Worm (Caenorhabditis elegans) whole organism, L4 larva: ENCODE measurements around the gene lin-52.

Experiments
- F10B5.3 ChIP-seq: sonication (generic microtip); optimal IDR thresholded peaks from 2 replicates; lab custom pipeline; 2016; ENCODE audit warnings: mild to moderate bottlenecking, missing genetic modification characterization, missing compliant biosample characterization
- F26F4.8 ChIP-seq: fragments of 200-800 bp; sonication (Bioruptor generic); conservative IDR thresholded peaks from 2 replicates; pipeline ENCODE4 v1.3.6; 2022; ENCODE audit warnings: missing genetic modification characterization, missing compliant biosample characterization
- R02D3.7 ChIP-seq: fragments of 150-350 bp; sonication (generic microtip); optimal IDR thresholded peaks from 3 replicates; lab custom pipeline; 2014; ENCODE audit warnings: missing biosample characterization, missing genetic modification characterization
- Y105C5A.15 ChIP-seq: fragments of 200-800 bp; sonication (Bioruptor generic); IDR thresholded peaks from 2 replicates; pipeline ENCODE4 v1.3.6; 2022; ENCODE audit warnings: missing genetic modification characterization, missing compliant biosample characterization
- Y5F2A.4 ChIP-seq: fragments of 200-800 bp; sonication (Bioruptor generic); optimal IDR thresholded peaks from 2 replicates; lab custom pipeline; 2018; ENCODE audit warnings: mild to moderate bottlenecking, missing genetic modification characterization, missing compliant biosample characterization
- aha-1 ChIP-seq: fragments of 150-350 bp; peaks from one replicate; lab custom pipeline; 2014; ENCODE audit warnings: missing biosample characterization, missing genetic modification characterization
- aly-2 ChIP-seq: sonication (generic microtip); optimal IDR thresholded peaks from 2 replicates; lab custom pipeline; 2018; ENCODE audit warnings: missing biosample characterization, missing genetic modification characterization
- attf-4 ChIP-seq: sonication (generic microtip); optimal IDR thresholded peaks from 3 replicates; lab custom pipeline; 2017; ENCODE audit warnings: missing biosample characterization, missing genetic modification characterization
- ceh-20 ChIP-seq: fragments of 200-800 bp; sonication (Bioruptor generic); IDR thresholded peaks from 2 replicates; pipeline ENCODE4 v1.3.6; 2022; ENCODE audit warnings: missing genetic modification reagents, missing genetic modification characterization, missing compliant biosample characterization
- ceh-28 ChIP-seq: fragments of 150-350 bp; optimal IDR thresholded peaks from 2 replicates; lab custom pipeline; 2014; ENCODE audit warnings: missing biosample characterization, missing genetic modification reagents, missing genetic modification characterization
- ceh-44 ChIP-seq: fragments of 200-800 bp; sonication (Bioruptor generic); IDR thresholded peaks from 2 replicates; pipeline ENCODE4 v1.3.6; 2022; ENCODE audit warnings: missing genetic modification reagents, missing genetic modification characterization, missing compliant biosample characterization
- ctbp-1 ChIP-seq: fragments of 200-800 bp; sonication (Bioruptor generic); IDR thresholded peaks from 2 replicates; pipeline ENCODE4 v1.3.6; 2022; ENCODE audit warnings: missing genetic modification reagents, missing genetic modification characterization, missing compliant biosample characterization
- daf-16 ChIP-seq, 3 experiments: sonication (generic microtip); optimal IDR thresholded peaks; 2 replicates each; lab custom pipeline; 2016 to 2017; ENCODE audit warnings: missing genetic modification characterization in 3 of 3, missing genetic modification reagents in 3 of 3, mild to moderate bottlenecking in 2 of 3, missing compliant biosample characterization in 2 of 3, missing biosample characterization in 1 of 3, moderate library complexity in 1 of 3
- dmd-8 ChIP-seq: fragments of 200-800 bp; sonication (Bioruptor generic); IDR thresholded peaks from 2 replicates; pipeline ENCODE4 v1.3.6; 2022; ENCODE audit warnings: missing genetic modification characterization, missing compliant biosample characterization
- dve-1 ChIP-seq: sonication (generic microtip); optimal IDR thresholded peaks from 2 replicates; lab custom pipeline; 2017; ENCODE audit warnings: antibody characterized with exemption, mild to moderate bottlenecking, missing genetic modification characterization, missing compliant biosample characterization; ENCODE audit not compliant: insufficient read depth
- egl-43 ChIP-seq: fragments of 200-800 bp; sonication (Bioruptor generic); IDR thresholded peaks from 2 replicates; pipeline ENCODE4 v1.3.6; 2022; ENCODE audit warnings: missing genetic modification reagents, missing genetic modification characterization, missing compliant biosample characterization
- fkh-10 ChIP-seq: fragments of 150-350 bp; optimal IDR thresholded peaks from 2 replicates; lab custom pipeline; 2014; ENCODE audit warnings: missing biosample characterization, missing genetic modification reagents, missing genetic modification characterization
- fos-1 ChIP-seq: fragments of 150-350 bp; optimal IDR thresholded peaks from 2 replicates; lab custom pipeline; 2014; ENCODE audit warnings: missing biosample characterization, missing genetic modification characterization
- hif-1 ChIP-seq, 2 experiments: sonication (generic microtip); optimal IDR thresholded peaks; 2 replicates each; lab custom pipeline; 2016 to 2017; ENCODE audit warnings: missing compliant biosample characterization in 2 of 2, missing genetic modification characterization in 2 of 2, missing genetic modification reagents in 2 of 2, missing genotype in 2 of 2, mild to moderate bottlenecking in 1 of 2
- lin-13 ChIP-seq: fragments of 150-350 bp; optimal IDR thresholded peaks from 2 replicates; lab custom pipeline; 2014; ENCODE audit warnings: missing biosample characterization, missing genetic modification reagents, missing genetic modification characterization
- lin-38 ChIP-seq: fragments of 200-800 bp; sonication (Bioruptor generic); IDR thresholded peaks from 2 replicates; pipeline ENCODE4 v1.3.6; 2022; ENCODE audit warnings: missing genetic modification reagents, missing genetic modification characterization, missing compliant biosample characterization
- lir-3 ChIP-seq: sonication (generic microtip); optimal IDR thresholded peaks from 2 replicates; lab custom pipeline; 2016; ENCODE audit warnings: mild to moderate bottlenecking, missing genetic modification characterization, missing compliant biosample characterization
- lsy-2 ChIP-seq, 2 experiments: fragments of 150-350 bp in 1 of 2; sonication (generic microtip) in 1 of 2; optimal IDR thresholded peaks; 2 replicates each; lab custom pipeline; 2014 to 2017; ENCODE audit warnings: missing biosample characterization in 2 of 2, missing genetic modification characterization in 2 of 2
- madf-5 ChIP-seq, 2 experiments: fragments of 200-800 bp; sonication (Bioruptor generic); IDR thresholded peaks; 2 replicates each; pipeline ENCODE4 v1.3.6; 2022; ENCODE audit warnings: missing compliant biosample characterization in 2 of 2, missing genetic modification characterization in 2 of 2
- mdl-1 ChIP-seq, 2 experiments: fragments of 150-350 bp in 1 of 2; sonication (generic microtip) in 1 of 2; optimal IDR thresholded peaks; 2 replicates each; lab custom pipeline; 2014 to 2017; ENCODE audit warnings: missing biosample characterization in 2 of 2, missing genetic modification characterization in 2 of 2
- mdt-29 ChIP-seq: fragments of 200-800 bp; sonication (Bioruptor generic); IDR thresholded peaks from 2 replicates; pipeline ENCODE4 v1.3.6; 2022; ENCODE audit warnings: missing genetic modification reagents, missing genetic modification characterization, missing compliant biosample characterization
- mes-2 ChIP-seq: sonication (generic microtip); optimal IDR thresholded peaks from 2 replicates; lab custom pipeline; 2016; ENCODE audit warnings: missing genotype, mild to moderate bottlenecking, missing genetic modification characterization, missing compliant biosample characterization; ENCODE audit not compliant: poor library complexity, severe bottlenecking
- nhr-111 ChIP-seq: fragments of 200-800 bp; sonication (Bioruptor generic); optimal IDR thresholded peaks from 2 replicates; lab custom pipeline; 2018; ENCODE audit warnings: mild to moderate bottlenecking, missing genetic modification characterization, missing compliant biosample characterization
- nhr-41 ChIP-seq: fragments of 200-800 bp; sonication (Bioruptor generic); IDR thresholded peaks from 2 replicates; pipeline ENCODE4 v1.3.6; 2022; ENCODE audit warnings: missing genetic modification reagents, missing genetic modification characterization, missing compliant biosample characterization
- nhr-42 ChIP-seq: fragments of 200-800 bp; sonication (Bioruptor generic); IDR thresholded peaks from 2 replicates; pipeline ENCODE4 v1.3.6; 2022; ENCODE audit warnings: missing genetic modification characterization, missing compliant biosample characterization
- nhr-6 ChIP-seq: fragments of 150-350 bp; optimal IDR thresholded peaks from 2 replicates; lab custom pipeline; 2014; ENCODE audit warnings: missing biosample characterization, missing genetic modification characterization
- nhr-77 ChIP-seq: fragments of 150-350 bp; optimal IDR thresholded peaks from 2 replicates; lab custom pipeline; 2014; ENCODE audit warnings: missing biosample characterization, missing genetic modification characterization
- pha-4 ChIP-seq, 2 experiments: fragments of 150-350 bp in 1 of 2; fragments of 200-800 bp in 1 of 2; sonication (Bioruptor generic) in 1 of 2; IDR thresholded peaks in 1 of 2; optimal IDR thresholded peaks in 1 of 2; 2 replicates each; pipeline versions ENCODE4 v1.3.6 to Lab custom; 2014 to 2022; ENCODE audit warnings: missing genetic modification characterization in 2 of 2, missing genetic modification reagents in 2 of 2, missing biosample characterization in 1 of 2, missing compliant biosample characterization in 1 of 2
- php-3 ChIP-seq: fragments of 200-800 bp; sonication (Bioruptor generic); IDR thresholded peaks from 2 replicates; pipeline ENCODE4 v1.3.6; 2022; ENCODE audit warnings: missing genetic modification reagents, missing genetic modification characterization, missing compliant biosample characterization
- rbr-2 ChIP-seq: sonication (generic microtip); optimal IDR thresholded peaks from 2 replicates; lab custom pipeline; 2016; ENCODE audit warnings: missing genotype, missing genetic modification characterization, missing compliant biosample characterization
- saeg-2 ChIP-seq: fragments of 200-800 bp; sonication (Bioruptor generic); IDR thresholded peaks from 2 replicates; pipeline ENCODE4 v1.3.6; 2022; ENCODE audit warnings: missing genetic modification reagents, missing genetic modification characterization, missing compliant biosample characterization
- snpc-1.2 ChIP-seq: fragments of 200-800 bp; sonication (Bioruptor generic); IDR thresholded peaks from 2 replicates; pipeline ENCODE4 v1.3.6; 2022; ENCODE audit warnings: missing genetic modification reagents, missing genetic modification characterization, missing compliant biosample characterization
- spr-1 ChIP-seq: sonication (generic microtip); optimal IDR thresholded peaks from 2 replicates; lab custom pipeline; 2016; ENCODE audit warnings: mild to moderate bottlenecking, missing genetic modification characterization, missing compliant biosample characterization
- spr-3 ChIP-seq: fragments of 200-800 bp; sonication (Bioruptor generic); optimal IDR thresholded peaks from 2 replicates; lab custom pipeline; 2018; ENCODE audit warnings: mild to moderate bottlenecking, missing genetic modification characterization, missing compliant biosample characterization
- tag-97 ChIP-seq: fragments of 200-800 bp; sonication (Bioruptor generic); IDR thresholded peaks from 2 replicates; pipeline ENCODE4 v1.3.6; 2022; ENCODE audit warnings: missing genetic modification characterization, missing compliant biosample characterization
- unc-130 ChIP-seq: sonication (generic microtip); optimal IDR thresholded peaks from 2 replicates; lab custom pipeline; 2016; ENCODE audit warnings: missing genetic modification reagents, missing genetic modification characterization, missing compliant biosample characterization
- unc-62 ChIP-seq, 3 experiments: fragments of 150-350 bp in 1 of 3; sonication (generic microtip); optimal IDR thresholded peaks in 2 of 3; peaks in 1 of 3; 1 replicate in 1 of 3; 2 replicates in 2 of 3; lab custom pipeline; 2014 to 2017; ENCODE audit warnings: missing biosample characterization in 3 of 3, missing genetic modification characterization in 3 of 3, missing genetic modification reagents in 3 of 3, missing genotype in 1 of 3
- ztf-7 ChIP-seq: fragments of 150-350 bp; optimal IDR thresholded peaks from 2 replicates; lab custom pipeline; 2014; ENCODE audit warnings: missing biosample characterization, missing genetic modification characterization

The lin-52 gene

DNA sequence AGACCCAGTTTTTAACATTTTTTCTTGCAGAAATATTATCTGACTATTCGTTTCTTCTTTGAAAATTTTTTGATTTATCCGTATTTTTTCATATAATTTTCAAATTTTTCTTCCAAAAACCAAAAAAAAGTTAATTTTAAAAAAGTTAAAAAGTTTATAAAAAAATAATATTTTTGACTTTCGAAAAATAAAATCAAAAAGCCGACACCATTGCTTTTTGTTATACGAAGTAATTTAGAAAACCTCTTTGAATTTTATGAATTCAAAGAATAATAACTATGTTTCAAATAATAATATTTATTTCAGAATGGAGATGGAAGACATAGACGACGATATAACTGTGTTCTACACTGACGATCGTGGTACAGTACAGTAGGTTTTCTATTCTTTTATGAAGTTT is 10.3 kb upstream of the lin-52 start, which contains the start of gene K11H3.8:
K11H3.8 (plus strand) TSS at position 301 of the 400 bp plus-strand sequence.
- TF ChIP-seq F26F4.8 (no peak), dmd-8 (GFP tag; lab: Robert Waterston, UW) (no peak), ctbp-1 (GFP tag; lab: Robert Waterston, UW) (no peak), lin-13 (GFP tag; lab: Kevin White, UChicago) (no peak), ceh-28 (no peak), php-3 (no peak), aha-1 (no peak), unc-130 (GFP tag; lab: Kevin White, UChicago) (no peak), nhr-77 (tag; lab: Kevin White, UChicago) (no peak), saeg-2 (no peak), nhr-42 (GFP tag; lab: Robert Waterston, UW) (no peak)

DNA sequence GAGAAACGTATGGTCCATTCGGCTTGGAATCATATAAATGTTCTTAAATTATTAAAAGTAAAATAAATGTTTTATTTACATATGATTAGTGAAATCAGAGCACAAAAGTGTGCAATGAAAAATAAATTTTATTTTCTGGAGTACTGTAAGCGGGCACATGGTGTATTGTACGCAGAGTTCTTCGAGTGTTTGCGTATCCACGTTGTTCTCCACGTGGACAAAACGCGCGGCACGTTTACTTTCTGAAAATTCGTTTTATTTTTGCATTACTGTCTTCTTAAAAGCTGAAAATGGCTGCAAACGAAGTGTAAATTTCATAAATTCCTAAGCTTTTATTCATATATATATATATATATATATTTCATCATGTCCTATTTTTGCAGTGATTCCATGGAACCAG is 8.0 kb upstream of the lin-52 start:
- TF ChIP-seq unc-130 (GFP tag; lab: Kevin White, UChicago): peak; percentile 2
- no peak for TF ChIP-seq nhr-41
- peak; percentile 42 for TF ChIP-seq lin-38 (GFP tag; lab: Robert Waterston, UW)

DNA sequence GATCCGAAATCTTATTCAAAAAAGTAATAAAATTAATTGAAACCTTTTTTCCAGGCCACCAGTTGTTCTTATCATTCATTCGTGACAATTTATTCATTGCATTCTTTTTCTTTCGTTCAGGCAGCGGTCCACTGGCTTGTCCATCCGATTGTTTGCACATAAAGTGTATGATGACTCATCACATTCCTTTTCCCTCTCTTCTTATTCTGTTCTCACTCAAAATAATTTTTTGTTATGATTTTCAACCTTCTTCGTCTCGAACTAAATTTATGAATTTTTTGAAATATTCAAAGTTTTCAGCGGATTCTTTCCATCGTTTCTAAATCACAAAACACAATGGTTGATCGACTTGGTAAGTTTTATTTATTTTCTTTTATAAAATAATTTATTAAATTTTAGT is 6.0 kb upstream of the lin-52 start, which contains the start of gene ZK632.12:
ZK632.12 (plus strand) TSS at position 301 of the 400 bp plus-strand sequence.
- TF ChIP-seq nhr-41 (no peak), attf-4 (no peak), lsy-2 (tag; optimal IDR thresholded peaks at IDR 0.05; lab: Kevin White, UChicago) (peak in 1 of 2 experiments; percentile 15), mes-2 (no peak), nhr-6 (tag; lab: Kevin White, UChicago) (peak; percentile 48), dve-1 (tag; lab: Kevin White, UChicago) (peak; percentile 19), tag-97 (GFP tag; lab: Robert Waterston, UW) (no peak), spr-3 (GFP tag; lab: Kevin White, UChicago) (no peak), ceh-20 (no peak), madf-5 (GFP tag; IDR thresholded peaks at IDR 0.05; lab: Robert Waterston, UW) (no peak), mdl-1 (tag; optimal IDR thresholded peaks at IDR 0.05; lab: Kevin White, UChicago) (no peak), pha-4 (GFP tag; IDR thresholded peaks at IDR 0.05; lab: Robert Waterston, UW) (no peak), pha-4 (tag; optimal IDR thresholded peaks at IDR 0.05; lab: Kevin White, UChicago) (peak; percentile 20), aha-1 (peak; percentile 33), Y105C5A.15 (GFP tag; lab: Robert Waterston, UW) (no peak), hif-1 (tag; optimal IDR thresholded peaks at IDR 0.05; lab: Kevin White, UChicago) (no peak), F10B5.3 (tag; lab: Kevin White, UChicago) (no peak), ceh-28 (no peak)

ce11 chrIII:9827163-9827951 is 2.8 kb upstream of the lin-52 start, which contains the start of the genes ZK632.10 and ZK632.11:
ZK632.10 (minus strand) TSS chrIII:9827722.
ZK632.11 (plus strand) TSS chrIII:9827915.
- TF ChIP-seq mdt-29 (GFP tag; lab: Robert Waterston, UW) (no peak), aly-2 (tag; lab: Kevin White, UChicago) (no peak), egl-43 (no peak), R02D3.7 (tag; lab: Kevin White, UChicago) (no peak), snpc-1.2 (GFP tag; lab: Robert Waterston, UW) (no peak), spr-3 (GFP tag; lab: Kevin White, UChicago) (no peak), fos-1 (no peak), lir-3 (tag; lab: Kevin White, UChicago) (no peak), unc-130 (GFP tag; lab: Kevin White, UChicago) (peak; percentile 56), daf-16 (GFP tag; optimal IDR thresholded peaks at IDR 0.05; lab: Kevin White, UChicago) (peak in 1 of 2 experiments; percentile 27), daf-16 (tag; optimal IDR thresholded peaks at IDR 0.05; lab: Kevin White, UChicago) (peak; percentile 93), mes-2 (peak; percentile 80), madf-5 (GFP tag; IDR thresholded peaks at IDR 0.05; lab: Robert Waterston, UW) (no peak), nhr-111 (GFP tag; lab: Kevin White, UChicago) (no peak), tag-97 (GFP tag; lab: Robert Waterston, UW) (no peak), rbr-2 (peak; percentile 6), ceh-44 (GFP tag; lab: Robert Waterston, UW) (no peak), spr-1 (tag; lab: Kevin White, UChicago) (no peak), Y5F2A.4 (no peak), unc-62 (GFP tag; optimal IDR thresholded peaks at IDR 0.05 in 1 of 2; lab: Kevin White, UChicago) (peak in 1 of 2 experiments; percentile 74), unc-62 (tag; optimal IDR thresholded peaks at IDR 0.05; lab: Kevin White, UChicago) (no peak), ztf-7 (tag; lab: Kevin White, UChicago) (peak; percentile 28), fkh-10 (GFP tag; lab: Kevin White, UChicago) (no peak)
